Worm (Caenorhabditis elegans) whole organism, L4 larva: ENCODE results near the gene unc-79.
A peak's percentile ranks its signal among the peaks of the same experiment; 100 is the strongest.

ENCODE experiments used
- F26F4.8 ChIP-seq: fragments of 200-800 bp; sonication (Bioruptor generic); conservative IDR thresholded peaks from 2 replicates; pipeline ENCODE4 v1.3.6; 2022; ENCODE audit warnings: missing genetic modification characterization, missing compliant biosample characterization
- ZK337.2 ChIP-seq: fragments of 200-800 bp; sonication (Bioruptor generic); IDR thresholded peaks from 2 replicates; pipeline ENCODE4 v1.3.6; 2022; ENCODE audit warnings: missing genetic modification reagents, missing genetic modification characterization, missing compliant biosample characterization
- ama-1 ChIP-seq: fragments of 150-350 bp; optimal IDR thresholded peaks from 2 replicates; lab custom pipeline; 2014; ENCODE audit warnings: inconsistent platforms, mixed read lengths
- ces-1 ChIP-seq: fragments of 150-350 bp; sonication (generic microtip); optimal IDR thresholded peaks from 4 replicates; lab custom pipeline; 2014; ENCODE audit warnings: missing biosample characterization, missing genetic modification reagents, missing genetic modification characterization
- dmd-6 ChIP-seq: fragments of 200-800 bp; sonication (Bioruptor generic); IDR thresholded peaks from 2 replicates; pipeline ENCODE4 v1.3.6; 2022; ENCODE audit warnings: missing genetic modification reagents, missing genetic modification characterization, missing compliant biosample characterization
- egl-43 ChIP-seq: fragments of 200-800 bp; sonication (Bioruptor generic); IDR thresholded peaks from 2 replicates; pipeline ENCODE4 v1.3.6; 2022; ENCODE audit warnings: missing genetic modification reagents, missing genetic modification characterization, missing compliant biosample characterization
- lsy-2 ChIP-seq, 2 experiments: fragments of 150-350 bp in 1 of 2; sonication (generic microtip) in 1 of 2; optimal IDR thresholded peaks; 2 replicates each; lab custom pipeline; 2014 to 2017; ENCODE audit warnings: missing biosample characterization in 2 of 2, missing genetic modification characterization in 2 of 2
- nhr-48 ChIP-seq: sonication (generic microtip); optimal IDR thresholded peaks from 2 replicates; lab custom pipeline; 2016; ENCODE audit warnings: mild to moderate bottlenecking, missing genetic modification characterization, missing compliant biosample characterization
- nhr-77 ChIP-seq: fragments of 150-350 bp; optimal IDR thresholded peaks from 2 replicates; lab custom pipeline; 2014; ENCODE audit warnings: missing biosample characterization, missing genetic modification characterization
- pha-4 ChIP-seq, 2 experiments: fragments of 150-350 bp in 1 of 2; fragments of 200-800 bp in 1 of 2; sonication (Bioruptor generic) in 1 of 2; IDR thresholded peaks in 1 of 2; optimal IDR thresholded peaks in 1 of 2; 2 replicates each; pipeline versions ENCODE4 v1.3.6 to Lab custom; 2014 to 2022; ENCODE audit warnings: missing genetic modification characterization in 2 of 2, missing genetic modification reagents in 2 of 2, missing biosample characterization in 1 of 2, missing compliant biosample characterization in 1 of 2
- snpc-4 ChIP-seq: fragments of 150-350 bp; optimal IDR thresholded peaks from 2 replicates; lab custom pipeline; 2014; ENCODE audit warnings: missing biosample characterization, missing genetic modification characterization
- spr-3 ChIP-seq: fragments of 200-800 bp; sonication (Bioruptor generic); optimal IDR thresholded peaks from 2 replicates; lab custom pipeline; 2018; ENCODE audit warnings: mild to moderate bottlenecking, missing genetic modification characterization, missing compliant biosample characterization

- TF ChIP-seq pha-4 (GFP tag; IDR thresholded peaks at IDR 0.05; lab: Robert Waterston, UW) (no peak), pha-4 (tag; optimal IDR thresholded peaks at IDR 0.05; lab: Kevin White, UChicago) (peak; percentile 36), ces-1 (no peak), lsy-2 (tag; optimal IDR thresholded peaks at IDR 0.05; lab: Kevin White, UChicago) (peak; percentile 83 to 98), egl-43 (GFP tag; lab: Robert Waterston, UW) (no peak), nhr-77 (tag; lab: Kevin White, UChicago) (no peak), F26F4.8 (GFP tag; lab: Robert Waterston, UW) (no peak), snpc-4 (tag; lab: Kevin White, UChicago) (no peak), ZK337.2 (GFP tag; lab: Robert Waterston, UW) (no peak), dmd-6 (peak; percentile 42; the same call in 1 of the 2 replicates), spr-3 (GFP tag; lab: Kevin White, UChicago) (no peak), nhr-48 (tag; lab: Kevin White, UChicago) (no peak), ama-1 (lab: Kevin White, UChicago) (peak; percentile 12)
Observed at ce11 chrIII:4019801-4020200, 46.6 kb upstream of the unc-79 start, which contains the start of gene snpc-3.4.
